Fruit fly (Drosophila melanogaster): ENCODE measurements around the gene Ddx56.

Gene Ddx56

dm6 chrX:21345036-21345500, 42.7 kb downstream of the Ddx56 start, which contains the start of gene dod (continued):
- TF ChIP-seq CG13287 (GFP tag; IDR thresholded peaks at IDR 0.05; ENCODE audit: partially characterized antibody) (peak; percentile 86), CG2199 (GFP tag; IDR thresholded peaks at IDR 0.05) (peak; percentile 45; the same call in 1 of the 3 replicates), CG32767 (GFP tag; IDR thresholded peaks at IDR 0.05) (peak; percentile 56), insv (GFP tag; optimal IDR thresholded peaks at IDR 0.05) (peak in 1 of 2 experiments; percentile 19), Eip74EF (GFP tag; optimal IDR thresholded peaks at IDR 0.05) (peak in 1 of 2 experiments; percentile 66), sens-2 (GFP tag; IDR thresholded peaks at IDR 0.05) (0 out of 2 replicates have a peak, but pooled peaks have one; percentile 13), Dek (tag; optimal IDR thresholded peaks at IDR 0.05) (peak; percentile 43), CG11696 (GFP tag; IDR thresholded peaks at IDR 0.05) (peak; percentile 99), chn (GFP tag; optimal IDR thresholded peaks at IDR 0.05) (peak; percentile 13), Taf1 (GFP tag; IDR thresholded peaks at IDR 0.05) (0 out of 2 replicates have a peak, but pooled peaks have one; percentile 16), CG9817 (tag; optimal IDR thresholded peaks at IDR 0.05) (peak; percentile 31), CG30020 (tag; optimal IDR thresholded peaks at IDR 0.05) (peak; percentile 7), CG2202 (tag; optimal IDR thresholded peaks at IDR 0.05) (no peak), Hmx (GFP tag; optimal IDR thresholded peaks at IDR 0.05) (no peak), CG12942 (GFP tag; optimal IDR thresholded peaks at IDR 0.05) (peak; percentile 47), CG8944 (GFP tag; optimal IDR thresholded peaks at IDR 0.05) (peak; percentile 42), CG18619 (GFP tag; optimal IDR thresholded peaks at IDR 0.05) (peak; percentile 29), sc (optimal IDR thresholded peaks at IDR 0.05) (no peak), sc (GFP tag; optimal IDR thresholded peaks at IDR 0.05) (no peak), Ets65A (GFP tag) (peak; percentile 90), CG10209 (GFP tag; optimal IDR thresholded peaks at IDR 0.05) (peak; percentile 21), Gug (GFP tag; IDR thresholded peaks at IDR 0.05) (peak; percentile 37; the same call in 1 of the 4 replicates), MTF-1 (GFP tag; optimal IDR thresholded peaks at IDR 0.05; ENCODE audit: borderline replicate concordance) (peak; percentile 17), lilli (GFP tag; optimal IDR thresholded peaks at IDR 0.05) (peak; percentile 75), CG3281 (GFP tag; optimal IDR thresholded peaks at IDR 0.05) (peak; percentile 49), mld (GFP tag; IDR thresholded peaks at IDR 0.05; ENCODE audit: partially characterized antibody) (peak; percentile 69; the same call in 1 of the 3 replicates), CG6683 (GFP tag; optimal IDR thresholded peaks at IDR 0.05) (peak; percentile 7), ci (GFP tag; IDR thresholded peaks at IDR 0.05) (peak; percentile 78), CG15696 (tag; optimal IDR thresholded peaks at IDR 0.05) (no peak), CG3847 (GFP tag; IDR thresholded peaks at IDR 0.05) (peak; percentile 72), Dad (GFP tag; optimal IDR thresholded peaks at IDR 0.05) (peak; percentile 55), hkb (optimal IDR thresholded peaks at IDR 0.05) (no peak), hkb (GFP tag; IDR thresholded peaks at IDR 0.05) (peak; percentile 41; the same call in 1 of the 2 replicates), Doc2 (GFP tag; IDR thresholded peaks at IDR 0.05) (no peak), CG4404 (GFP tag; IDR thresholded peaks at IDR 0.05) (0 out of 2 replicates have a peak, but pooled peaks have one; percentile 23), sna (GFP tag; IDR thresholded peaks at IDR 0.05; ENCODE audit: partially characterized antibody) (peak; percentile 68), Mes4 (GFP tag; optimal IDR thresholded peaks at IDR 0.05) (no peak), phol (tag; optimal IDR thresholded peaks at IDR 0.05) (peak; percentile 74), Lhr (GFP tag; optimal IDR thresholded peaks at IDR 0.05) (peak; percentile 74), BEAF-32 (GFP tag; optimal IDR thresholded peaks at IDR 0.05) (peak; percentile 88), corto (GFP tag; optimal IDR thresholded peaks at IDR 0.05) (no peak), Adf1 (GFP tag; IDR thresholded peaks at IDR 0.05) (peak; percentile 44), Usf (GFP tag; optimal IDR thresholded peaks at IDR 0.05) (peak; percentile 6), Chrac-16 (GFP tag; optimal IDR thresholded peaks at IDR 0.05) (peak; percentile 55), lbe (GFP tag; optimal IDR thresholded peaks at IDR 0.05) (no peak), zfh2 (GFP tag; optimal IDR thresholded peaks at IDR 0.05) (peak; percentile 44), CG10366 (GFP tag; IDR thresholded peaks at IDR 0.05) (peak; percentile 17; the same call in 1 of the 2 replicates), ken (GFP tag; IDR thresholded peaks at IDR 0.05) (peak; percentile 47; the same call in 1 of the 3 replicates), HmgD (GFP tag; optimal IDR thresholded peaks at IDR 0.05) (peak; percentile 58), gem (tag; optimal IDR thresholded peaks at IDR 0.05) (peak; percentile 66)
